Worm (Caenorhabditis elegans) whole organism, L4 larva: ENCODE measurements around the gene srw-123.

Experiments used
- D1046.2 ChIP-seq: fragments of 200-800 bp; sonication (Bioruptor generic); IDR thresholded peaks from 2 replicates; pipeline ENCODE4 v1.3.6; 2022; ENCODE audit warnings: missing genetic modification characterization, missing compliant biosample characterization
- F10B5.3 ChIP-seq: sonication (generic microtip); optimal IDR thresholded peaks from 2 replicates; lab custom pipeline; 2016; ENCODE audit warnings: mild to moderate bottlenecking, missing genetic modification characterization, missing compliant biosample characterization
- F26F4.8 ChIP-seq: fragments of 200-800 bp; sonication (Bioruptor generic); conservative IDR thresholded peaks from 2 replicates; pipeline ENCODE4 v1.3.6; 2022; ENCODE audit warnings: missing genetic modification characterization, missing compliant biosample characterization
- R02D3.7 ChIP-seq: fragments of 150-350 bp; sonication (generic microtip); optimal IDR thresholded peaks from 3 replicates; lab custom pipeline; 2014; ENCODE audit warnings: missing biosample characterization, missing genetic modification characterization
- Y48G9A.11 ChIP-seq: fragments of 200-800 bp; sonication (Bioruptor generic); IDR thresholded peaks from 2 replicates; pipeline ENCODE4 v1.3.6; 2022; ENCODE audit warnings: missing genetic modification reagents, missing genetic modification characterization, missing compliant biosample characterization
- Y5F2A.4 ChIP-seq: fragments of 200-800 bp; sonication (Bioruptor generic); optimal IDR thresholded peaks from 2 replicates; lab custom pipeline; 2018; ENCODE audit warnings: mild to moderate bottlenecking, missing genetic modification characterization, missing compliant biosample characterization
- ZK546.5 ChIP-seq, 2 experiments: sonication (generic microtip); optimal IDR thresholded peaks; 2 replicates each; lab custom pipeline; 2017; ENCODE audit warnings: missing biosample characterization in 2 of 2, missing genetic modification characterization in 2 of 2
- aha-1 ChIP-seq: fragments of 150-350 bp; peaks from one replicate; lab custom pipeline; 2014; ENCODE audit warnings: missing biosample characterization, missing genetic modification characterization
- arid-1 ChIP-seq: fragments of 200-800 bp; sonication (Bioruptor generic); conservative IDR thresholded peaks from 2 replicates; pipeline ENCODE4 v1.3.6; 2022; ENCODE audit warnings: missing genetic modification reagents, missing genetic modification characterization, missing compliant biosample characterization
- ceh-20 ChIP-seq: fragments of 200-800 bp; sonication (Bioruptor generic); IDR thresholded peaks from 2 replicates; pipeline ENCODE4 v1.3.6; 2022; ENCODE audit warnings: missing genetic modification reagents, missing genetic modification characterization, missing compliant biosample characterization
- ceh-28 ChIP-seq: fragments of 150-350 bp; optimal IDR thresholded peaks from 2 replicates; lab custom pipeline; 2014; ENCODE audit warnings: missing biosample characterization, missing genetic modification reagents, missing genetic modification characterization
- ceh-32 ChIP-seq: sonication (generic microtip); optimal IDR thresholded peaks from 2 replicates; lab custom pipeline; 2016; ENCODE audit warnings: mild to moderate bottlenecking, missing genetic modification characterization, missing compliant biosample characterization; ENCODE audit not compliant: poor library complexity
- ces-1 ChIP-seq: fragments of 150-350 bp; sonication (generic microtip); optimal IDR thresholded peaks from 4 replicates; lab custom pipeline; 2014; ENCODE audit warnings: missing biosample characterization, missing genetic modification reagents, missing genetic modification characterization
- cey-2 ChIP-seq: sonication (generic microtip); optimal IDR thresholded peaks from 3 replicates; lab custom pipeline; 2017; ENCODE audit warnings: missing genetic modification characterization, mild to moderate bottlenecking, missing compliant biosample characterization, antibody characterized with exemption, borderline replicate concordance; ENCODE audit not compliant: insufficient read depth
- daf-12 ChIP-seq: fragments of 150-350 bp; optimal IDR thresholded peaks from 2 replicates; lab custom pipeline; 2014; ENCODE audit warnings: missing biosample characterization, missing genetic modification reagents, missing genetic modification characterization
- daf-16 ChIP-seq, 3 experiments: sonication (generic microtip); optimal IDR thresholded peaks; 2 replicates each; lab custom pipeline; 2016 to 2017; ENCODE audit warnings: missing genetic modification characterization in 3 of 3, missing genetic modification reagents in 3 of 3, mild to moderate bottlenecking in 2 of 3, missing compliant biosample characterization in 2 of 3, missing biosample characterization in 1 of 3, moderate library complexity in 1 of 3
- daf-8 ChIP-seq: fragments of 200-800 bp; sonication (Bioruptor generic); IDR thresholded peaks from 2 replicates; pipeline ENCODE4 v1.3.6; 2022; ENCODE audit warnings: missing genetic modification characterization, missing compliant biosample characterization
- dmd-6 ChIP-seq: fragments of 200-800 bp; sonication (Bioruptor generic); IDR thresholded peaks from 2 replicates; pipeline ENCODE4 v1.3.6; 2022; ENCODE audit warnings: missing genetic modification reagents, missing genetic modification characterization, missing compliant biosample characterization
- dmd-8 ChIP-seq: fragments of 200-800 bp; sonication (Bioruptor generic); IDR thresholded peaks from 2 replicates; pipeline ENCODE4 v1.3.6; 2022; ENCODE audit warnings: missing genetic modification characterization, missing compliant biosample characterization
- dve-1 ChIP-seq: sonication (generic microtip); optimal IDR thresholded peaks from 2 replicates; lab custom pipeline; 2017; ENCODE audit warnings: antibody characterized with exemption, mild to moderate bottlenecking, missing genetic modification characterization, missing compliant biosample characterization; ENCODE audit not compliant: insufficient read depth
- egl-27 ChIP-seq: sonication (generic microtip); optimal IDR thresholded peaks from 3 replicates; lab custom pipeline; 2017; ENCODE audit warnings: missing biosample characterization, missing genetic modification reagents, missing genetic modification characterization
- fos-1 ChIP-seq: fragments of 150-350 bp; optimal IDR thresholded peaks from 2 replicates; lab custom pipeline; 2014; ENCODE audit warnings: missing biosample characterization, missing genetic modification characterization
- hlh-11 ChIP-seq: fragments of 200-800 bp; sonication (Bioruptor generic); optimal IDR thresholded peaks from 2 replicates; lab custom pipeline; 2018; ENCODE audit warnings: mild to moderate bottlenecking, missing genetic modification characterization, missing compliant biosample characterization
- hmg-1.1 ChIP-seq: fragments of 200-800 bp; sonication (Bioruptor generic); IDR thresholded peaks from 2 replicates; pipeline ENCODE4 v1.3.6; 2022; ENCODE audit warnings: missing genetic modification reagents, missing genetic modification characterization, missing compliant biosample characterization
- lin-39 ChIP-seq: fragments of 150-350 bp; optimal IDR thresholded peaks from 2 replicates; lab custom pipeline; 2014; ENCODE audit warnings: missing biosample characterization, missing genetic modification reagents, missing genetic modification characterization
- lir-3 ChIP-seq: sonication (generic microtip); optimal IDR thresholded peaks from 2 replicates; lab custom pipeline; 2016; ENCODE audit warnings: mild to moderate bottlenecking, missing genetic modification characterization, missing compliant biosample characterization
- mdt-29 ChIP-seq: fragments of 200-800 bp; sonication (Bioruptor generic); IDR thresholded peaks from 2 replicates; pipeline ENCODE4 v1.3.6; 2022; ENCODE audit warnings: missing genetic modification reagents, missing genetic modification characterization, missing compliant biosample characterization
- nhr-28 ChIP-seq: fragments of 150-350 bp; optimal IDR thresholded peaks from 2 replicates; lab custom pipeline; 2014; ENCODE audit warnings: missing biosample characterization, missing genetic modification characterization
- nhr-41 ChIP-seq: fragments of 200-800 bp; sonication (Bioruptor generic); IDR thresholded peaks from 2 replicates; pipeline ENCODE4 v1.3.6; 2022; ENCODE audit warnings: missing genetic modification reagents, missing genetic modification characterization, missing compliant biosample characterization
- nhr-42 ChIP-seq: fragments of 200-800 bp; sonication (Bioruptor generic); IDR thresholded peaks from 2 replicates; pipeline ENCODE4 v1.3.6; 2022; ENCODE audit warnings: missing genetic modification characterization, missing compliant biosample characterization
- nhr-76 ChIP-seq: fragments of 150-350 bp; optimal IDR thresholded peaks from 2 replicates; lab custom pipeline; 2014; ENCODE audit warnings: missing biosample characterization, missing genetic modification characterization
- sdz-12 ChIP-seq: fragments of 200-800 bp; sonication (Bioruptor generic); optimal IDR thresholded peaks from 2 replicates; lab custom pipeline; 2018; ENCODE audit warnings: mild to moderate bottlenecking, missing genetic modification characterization, missing compliant biosample characterization
- snpc-1.2 ChIP-seq: fragments of 200-800 bp; sonication (Bioruptor generic); IDR thresholded peaks from 2 replicates; pipeline ENCODE4 v1.3.6; 2022; ENCODE audit warnings: missing genetic modification reagents, missing genetic modification characterization, missing compliant biosample characterization
- spr-3 ChIP-seq: fragments of 200-800 bp; sonication (Bioruptor generic); optimal IDR thresholded peaks from 2 replicates; lab custom pipeline; 2018; ENCODE audit warnings: mild to moderate bottlenecking, missing genetic modification characterization, missing compliant biosample characterization
- unc-62 ChIP-seq, 3 experiments: fragments of 150-350 bp in 1 of 3; sonication (generic microtip); optimal IDR thresholded peaks in 2 of 3; peaks in 1 of 3; 1 replicate in 1 of 3; 2 replicates in 2 of 3; lab custom pipeline; 2014 to 2017; ENCODE audit warnings: missing biosample characterization in 3 of 3, missing genetic modification characterization in 3 of 3, missing genetic modification reagents in 3 of 3, missing genotype in 1 of 3
- zag-1 ChIP-seq: fragments of 150-350 bp; optimal IDR thresholded peaks from 2 replicates; lab custom pipeline; 2014; ENCODE audit warnings: missing biosample characterization, missing genetic modification characterization
- zfp-2 ChIP-seq: sonication (generic microtip); optimal IDR thresholded peaks from 2 replicates; lab custom pipeline; 2016; ENCODE audit warnings: mild to moderate bottlenecking, missing genetic modification characterization, missing compliant biosample characterization
- ztf-7 ChIP-seq: fragments of 150-350 bp; optimal IDR thresholded peaks from 2 replicates; lab custom pipeline; 2014; ENCODE audit warnings: missing biosample characterization, missing genetic modification characterization

srw-123 gene

DNA sequence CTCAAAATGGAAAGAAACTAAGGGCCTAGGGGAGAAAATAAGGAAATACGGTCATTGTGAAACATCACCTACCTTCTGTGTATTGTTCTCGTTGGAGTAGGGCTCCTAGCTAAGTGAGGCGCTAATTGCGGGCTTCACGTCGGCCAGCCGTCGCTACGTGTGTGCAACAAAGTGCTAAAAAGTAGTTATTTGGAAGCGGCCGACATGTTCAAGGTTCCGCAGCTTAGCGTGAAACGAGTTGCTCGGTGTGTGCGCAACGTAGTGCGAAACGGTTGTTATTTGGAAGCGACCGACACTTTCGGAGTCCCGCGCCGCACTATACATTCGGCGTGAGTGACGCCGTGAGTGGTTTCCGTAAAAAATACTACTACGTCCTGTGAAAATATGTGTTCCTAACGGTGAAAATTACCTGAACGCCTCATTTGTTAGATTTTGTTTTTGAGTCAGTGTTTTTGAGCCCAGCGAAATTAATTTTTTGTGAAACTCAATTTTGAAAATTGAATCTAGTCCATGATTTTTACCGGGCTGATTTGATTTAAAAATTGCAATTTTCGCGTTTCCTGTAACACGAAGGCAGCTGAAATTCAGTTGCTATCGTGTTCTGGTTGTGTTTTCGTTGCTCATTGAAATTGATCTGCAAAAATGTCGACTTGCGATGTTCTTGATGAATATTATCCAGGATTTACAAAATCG, 3.7 kb downstream of the srw-123 start, which contains the start of gene srw-129:
TSS of gene srw-129 (plus strand) at position 643 of the 693 bp plus-strand sequence.
- TF ChIP-seq snpc-1.2 (GFP tag; lab: Robert Waterston, UW) (0 out of 2 replicates have a peak, but pooled peaks have one; percentile 19), Y48G9A.11 (GFP tag; lab: Robert Waterston, UW) (0 out of 2 replicates have a peak, but pooled peaks have one; percentile 54), dve-1 (tag; lab: Kevin White, UChicago) (no peak), egl-27 (no peak), ceh-20 (GFP tag; lab: Robert Waterston, UW) (no peak), aha-1 (tag; lab: Kevin White, UChicago) (peak; percentile 91)
- TF ChIP-seq, all 104 proteins: peak for 3

DNA sequence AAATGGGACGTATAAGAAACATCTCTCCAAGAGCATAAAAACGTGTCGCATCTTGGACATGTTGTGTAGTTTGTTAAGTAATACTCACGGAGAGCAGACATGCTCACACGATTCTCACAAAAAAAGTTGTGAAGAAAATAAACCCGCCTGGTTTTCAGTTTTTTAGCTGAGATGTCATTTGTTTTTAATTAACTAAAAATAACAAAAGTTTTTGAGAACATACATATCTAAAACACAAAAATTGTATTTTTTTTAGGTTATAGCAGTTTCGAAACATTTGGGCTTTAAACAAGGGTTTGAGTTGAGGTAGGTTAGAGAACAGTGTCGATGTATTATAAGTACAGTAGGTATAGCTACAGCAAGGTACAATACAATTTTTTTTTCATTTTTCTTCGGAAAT, 10.4 kb downstream of the srw-123 start, which contains the start of gene srh-88:
TSS of gene srh-88 (minus strand) at position 101 of the 400 bp plus-strand sequence.
- no peak for TF ChIP-seq ZK546.5 (tag; optimal IDR thresholded peaks at IDR 0.05; lab: Kevin White, UChicago)
- no peak for TF ChIP-seq R02D3.7 (tag; lab: Kevin White, UChicago)
- TF ChIP-seq mdt-29 (GFP tag; lab: Robert Waterston, UW): no peak
- TF ChIP-seq nhr-41 (GFP tag; lab: Robert Waterston, UW): no peak
- no peak for TF ChIP-seq nhr-76 (tag; lab: Kevin White, UChicago)
- TF ChIP-seq dmd-6 (GFP tag; lab: Robert Waterston, UW): no peak
- no peak for TF ChIP-seq ces-1 (GFP tag; lab: Kevin White, UChicago)
- TF ChIP-seq F10B5.3: no peak
- TF ChIP-seq, all 104 proteins: peak for 0

DNA sequence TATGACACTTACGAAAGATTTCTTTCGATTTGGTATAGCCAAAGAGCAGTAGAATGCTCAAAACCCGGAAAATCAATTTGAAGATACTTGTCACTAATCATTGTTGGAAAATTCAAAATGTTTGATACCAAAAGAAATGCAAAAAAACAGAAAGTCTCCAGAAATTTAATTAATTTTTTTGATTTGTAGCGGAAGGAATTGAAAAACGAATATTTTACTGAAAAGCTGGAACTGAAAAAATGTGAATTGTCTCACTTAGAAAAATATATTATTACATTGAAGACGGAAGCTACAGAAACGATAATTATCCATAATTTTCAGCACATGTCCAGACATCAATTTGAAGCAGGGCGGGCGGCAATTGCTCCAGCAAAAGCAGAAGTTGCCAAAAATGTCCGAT, 12.2 kb downstream of the srw-123 start, which contains the start of gene srw-138:
TSS of gene srw-138 (minus strand) at position 101 of the 400 bp plus-strand sequence.
- TF ChIP-seq zfp-2 (no peak), aha-1 (tag; lab: Kevin White, UChicago) (peak; percentile 40), arid-1 (GFP tag; lab: Robert Waterston, UW) (no peak), unc-62 (GFP tag; optimal IDR thresholded peaks at IDR 0.05 in 1 of 2; lab: Kevin White, UChicago) (peak in 1 of 2 experiments; percentile 60), unc-62 (tag; optimal IDR thresholded peaks at IDR 0.05; lab: Kevin White, UChicago) (no peak), nhr-42 (GFP tag; lab: Robert Waterston, UW) (no peak), zag-1 (no peak), ceh-28 (tag; lab: Kevin White, UChicago) (no peak), nhr-28 (no peak)

DNA sequence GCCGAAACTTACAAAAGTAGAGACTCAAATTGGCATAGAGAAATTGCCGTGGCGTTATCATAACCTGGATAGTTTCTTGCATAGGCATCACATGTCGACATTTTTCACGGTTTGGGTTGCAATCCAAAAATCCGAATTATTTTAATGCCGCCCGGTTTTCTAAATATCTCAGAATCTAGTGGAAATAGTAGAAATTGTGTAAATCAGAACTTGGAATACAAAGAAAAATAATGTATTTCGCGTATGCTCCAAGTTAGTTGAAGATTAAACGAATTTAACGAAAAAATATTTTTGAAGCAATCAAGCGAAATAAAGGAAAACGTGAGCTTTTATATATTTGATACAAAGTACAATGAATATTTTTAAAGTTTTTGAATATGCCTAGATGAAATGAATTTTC, 14.3 kb downstream of the srw-123 start, which contains the start of gene srw-144:
TSS of gene srw-144 (minus strand) at position 101 of the 400 bp plus-strand sequence.
- no peak for TF ChIP-seq daf-16 (GFP tag; optimal IDR thresholded peaks at IDR 0.05; lab: Kevin White, UChicago)
- no peak for TF ChIP-seq daf-16 (tag; optimal IDR thresholded peaks at IDR 0.05; lab: Kevin White, UChicago)
- TF ChIP-seq ztf-7 (tag; lab: Kevin White, UChicago): no peak
- TF ChIP-seq hmg-1.1 (GFP tag; lab: Robert Waterston, UW): no peak
- no peak for TF ChIP-seq F26F4.8
- no peak for TF ChIP-seq Y5F2A.4
- TF ChIP-seq lir-3 (tag; lab: Kevin White, UChicago): no peak
- TF ChIP-seq dmd-8 (GFP tag; lab: Robert Waterston, UW): no peak
- TF ChIP-seq ceh-32: no peak
- no peak for TF ChIP-seq D1046.2 (GFP tag; lab: Robert Waterston, UW)
- TF ChIP-seq hlh-11 (tag; lab: Kevin White, UChicago): no peak
- TF ChIP-seq lin-39 (tag; lab: Kevin White, UChicago): no peak
- TF ChIP-seq sdz-12: no peak
- no peak for TF ChIP-seq aha-1 (tag; lab: Kevin White, UChicago)
- no peak for TF ChIP-seq zfp-2
- no peak for TF ChIP-seq daf-12 (tag; lab: Kevin White, UChicago)
- TF ChIP-seq fos-1 (tag; lab: Kevin White, UChicago): no peak
- no peak for TF ChIP-seq cey-2 (tag; lab: Kevin White, UChicago)
- TF ChIP-seq spr-3 (GFP tag; lab: Kevin White, UChicago): no peak
- TF ChIP-seq daf-8 (GFP tag; lab: Robert Waterston, UW): no peak
- TF ChIP-seq dve-1 (tag; lab: Kevin White, UChicago): no peak
